Fruit fly (Drosophila melanogaster): Measurements from ENCODE around the gene Sema5c.

Gene Sema5c

dm6 chr3L:12092860-12093359 is 11.3 kb upstream of the Sema5c start:
- TF ChIP-seq ttk (optimal IDR thresholded peaks at IDR 0.05) (no peak), insv (optimal IDR thresholded peaks at IDR 0.05) (no peak), Myc (optimal IDR thresholded peaks at IDR 0.05) (no peak), h (optimal IDR thresholded peaks at IDR 0.05) (no peak), Sin3A (optimal IDR thresholded peaks at IDR 0.05) (no peak)

- no peak for TF ChIP-seq psq (optimal IDR thresholded peaks at IDR 0.05)
- TF ChIP-seq insv (optimal IDR thresholded peaks at IDR 0.05), result no peak
- no peak for TF ChIP-seq Myc (optimal IDR thresholded peaks at IDR 0.05)
- TF ChIP-seq Sin3A (optimal IDR thresholded peaks at IDR 0.05), result no peak
- no peak for TF ChIP-seq h (optimal IDR thresholded peaks at IDR 0.05)
- no peak for TF ChIP-seq ttk (optimal IDR thresholded peaks at IDR 0.05)
These were observed 9.5 kb upstream of the Sema5c start for dm6 chr3L:12090898-12091685.

- TF ChIP-seq ttk (optimal IDR thresholded peaks at IDR 0.05) (no peak), Sin3A (optimal IDR thresholded peaks at IDR 0.05) (no peak), insv (optimal IDR thresholded peaks at IDR 0.05) (no peak), h (optimal IDR thresholded peaks at IDR 0.05) (no peak), Myc (optimal IDR thresholded peaks at IDR 0.05) (no peak), psq (optimal IDR thresholded peaks at IDR 0.05) (no peak)
These were observed 8.7 kb upstream of the Sema5c start for dm6 chr3L:12090184-12090897.

- TF ChIP-seq Sin3A (optimal IDR thresholded peaks at IDR 0.05) (no peak), psq (optimal IDR thresholded peaks at IDR 0.05) (no peak), Myc (optimal IDR thresholded peaks at IDR 0.05) (no peak), insv (optimal IDR thresholded peaks at IDR 0.05) (no peak), ttk (optimal IDR thresholded peaks at IDR 0.05) (no peak), h (optimal IDR thresholded peaks at IDR 0.05) (no peak)
These were observed 6.7 kb upstream of the Sema5c start, which contains the start of gene CG17154 for dm6 chr3L:12088326-12088725. TSS of gene CG17154 (plus strand) at chr3L:12088626.

dm6 chr3L:12085691-12086078 is 4.1 kb upstream of the Sema5c start:
- TF ChIP-seq insv (optimal IDR thresholded peaks at IDR 0.05), result no peak
- TF ChIP-seq ttk (optimal IDR thresholded peaks at IDR 0.05), result no peak
- TF ChIP-seq psq (optimal IDR thresholded peaks at IDR 0.05), result no peak
- TF ChIP-seq Myc (optimal IDR thresholded peaks at IDR 0.05), result no peak
- no peak for TF ChIP-seq Sin3A (optimal IDR thresholded peaks at IDR 0.05)
- TF ChIP-seq h (optimal IDR thresholded peaks at IDR 0.05), result no peak

dm6 chr3L:12084969-12085690 is 3.5 kb upstream of the Sema5c start:
- TF ChIP-seq psq (optimal IDR thresholded peaks at IDR 0.05), result no peak
- no peak for TF ChIP-seq insv (optimal IDR thresholded peaks at IDR 0.05)
- no peak for TF ChIP-seq h (optimal IDR thresholded peaks at IDR 0.05)
- TF ChIP-seq Myc (optimal IDR thresholded peaks at IDR 0.05), result no peak
- TF ChIP-seq Sin3A (optimal IDR thresholded peaks at IDR 0.05), result no peak
- TF ChIP-seq ttk (optimal IDR thresholded peaks at IDR 0.05), result no peak

dm6 chr3L:12083861-12084260 is 2.2 kb upstream of the Sema5c start:
- no peak for TF ChIP-seq Sin3A (optimal IDR thresholded peaks at IDR 0.05)
- no peak for TF ChIP-seq ttk (optimal IDR thresholded peaks at IDR 0.05)
- no peak for TF ChIP-seq psq (optimal IDR thresholded peaks at IDR 0.05)
- no peak for TF ChIP-seq h (optimal IDR thresholded peaks at IDR 0.05)
- TF ChIP-seq Myc (optimal IDR thresholded peaks at IDR 0.05), result no peak
- no peak for TF ChIP-seq insv (optimal IDR thresholded peaks at IDR 0.05)

dm6 chr3L:12083092-12083680 is 1.6 kb upstream of the Sema5c start:
- TF ChIP-seq ttk (optimal IDR thresholded peaks at IDR 0.05) (no peak), h (optimal IDR thresholded peaks at IDR 0.05) (no peak), Sin3A (optimal IDR thresholded peaks at IDR 0.05) (no peak), psq (optimal IDR thresholded peaks at IDR 0.05) (no peak), Myc (optimal IDR thresholded peaks at IDR 0.05) (no peak), insv (optimal IDR thresholded peaks at IDR 0.05) (no peak)

- TF ChIP-seq psq (optimal IDR thresholded peaks at IDR 0.05) (no peak), ttk (optimal IDR thresholded peaks at IDR 0.05) (no peak), insv (optimal IDR thresholded peaks at IDR 0.05) (no peak), Sin3A (optimal IDR thresholded peaks at IDR 0.05) (no peak), Myc (optimal IDR thresholded peaks at IDR 0.05) (no peak), h (optimal IDR thresholded peaks at IDR 0.05) (no peak)
These were observed 851 bp upstream of the Sema5c start for dm6 chr3L:12082521-12082841.

dm6 chr3L:12080423-12080822 is 1.2 kb downstream of the Sema5c start:
- TF ChIP-seq Sin3A (optimal IDR thresholded peaks at IDR 0.05) (no peak), psq (optimal IDR thresholded peaks at IDR 0.05) (no peak), insv (optimal IDR thresholded peaks at IDR 0.05) (no peak), Myc (optimal IDR thresholded peaks at IDR 0.05) (no peak), ttk (optimal IDR thresholded peaks at IDR 0.05) (no peak), h (optimal IDR thresholded peaks at IDR 0.05) (no peak)

dm6 chr3L:12079319-12079933 is 2.2 kb downstream of the Sema5c start:
- TF ChIP-seq h (optimal IDR thresholded peaks at IDR 0.05) (no peak), Sin3A (optimal IDR thresholded peaks at IDR 0.05) (no peak), insv (optimal IDR thresholded peaks at IDR 0.05) (no peak), psq (optimal IDR thresholded peaks at IDR 0.05) (no peak), ttk (optimal IDR thresholded peaks at IDR 0.05) (no peak), Myc (optimal IDR thresholded peaks at IDR 0.05) (no peak)
